Worm (Caenorhabditis elegans): Measurements from ENCODE around the gene nspb-5.

Gene nspb-5

ce11 chrIV:6582604-6583003 lies 16.2 kb upstream of the nspb-5 start, which contains the start of gene odr-8:
TSS of gene odr-8 (minus strand) at chrIV:6582704.
- no peak for TF ChIP-seq spr-3 (GFP tag; optimal IDR thresholded peaks at IDR 0.05)
- no peak for TF ChIP-seq F49E8.2 (tag; optimal IDR thresholded peaks at IDR 0.05; ENCODE audit: borderline replicate concordance)
- no peak for TF ChIP-seq aha-1 (tag)
- TF ChIP-seq lim-7 (GFP tag; IDR thresholded peaks at IDR 0.05): no peak
- no peak for TF ChIP-seq F37D6.2 (tag; optimal IDR thresholded peaks at IDR 0.05)
- no peak for TF ChIP-seq daf-16 (GFP tag; optimal IDR thresholded peaks at IDR 0.05)
- TF ChIP-seq daf-16 (tag; optimal IDR thresholded peaks at IDR 0.05): no peak
- no peak for TF ChIP-seq nhr-28 (tag; optimal IDR thresholded peaks at IDR 0.05)
- TF ChIP-seq dve-1 (tag; optimal IDR thresholded peaks at IDR 0.05; ENCODE audit: insufficient read depth): no peak
- TF ChIP-seq mxl-2 (GFP tag; conservative IDR thresholded peaks at IDR 0.05): no peak
- TF ChIP-seq nhr-102 (tag; optimal IDR thresholded peaks at IDR 0.05): no peak

- TF ChIP-seq unc-130 (GFP tag; optimal IDR thresholded peaks at IDR 0.05) (peak; percentile 46), mxl-2 (GFP tag; conservative IDR thresholded peaks at IDR 0.05) (no peak), ztf-7 (tag; optimal IDR thresholded peaks at IDR 0.05) (no peak), nhr-77 (tag; optimal IDR thresholded peaks at IDR 0.05) (peak; percentile 67), daf-8 (GFP tag; IDR thresholded peaks at IDR 0.05) (no peak), set-16 (GFP tag; IDR thresholded peaks at IDR 0.05) (no peak), zfp-3 (GFP tag; conservative IDR thresholded peaks at IDR 0.05) (no peak), egl-43 (GFP tag; IDR thresholded peaks at IDR 0.05) (no peak), ceh-62 (tag; optimal IDR thresholded peaks at IDR 0.05) (no peak), lin-29 (GFP tag; IDR thresholded peaks at IDR 0.05) (no peak), lin-13 (GFP tag; optimal IDR thresholded peaks at IDR 0.05) (peak; percentile 50), gei-8 (GFP tag; optimal IDR thresholded peaks at IDR 0.05) (no peak), attf-4 (tag; optimal IDR thresholded peaks at IDR 0.05) (no peak), D1046.2 (GFP tag; IDR thresholded peaks at IDR 0.05) (no peak), dmd-9 (GFP tag; IDR thresholded peaks at IDR 0.05) (no peak), nhr-76 (tag; optimal IDR thresholded peaks at IDR 0.05) (no peak), F37D6.2 (tag; optimal IDR thresholded peaks at IDR 0.05) (no peak), daf-12 (tag; optimal IDR thresholded peaks at IDR 0.05) (no peak), dmd-8 (GFP tag; IDR thresholded peaks at IDR 0.05) (no peak), ZK546.5 (tag; optimal IDR thresholded peaks at IDR 0.05) (no peak), lin-39 (tag; optimal IDR thresholded peaks at IDR 0.05) (no peak), T26A8.4 (GFP tag; IDR thresholded peaks at IDR 0.05) (no peak), daf-19 (GFP tag; conservative IDR thresholded peaks at IDR 0.05) (no peak), unc-39 (tag; optimal IDR thresholded peaks at IDR 0.05) (no peak), ceh-82 (tag; optimal IDR thresholded peaks at IDR 0.05) (no peak), dve-1 (tag; optimal IDR thresholded peaks at IDR 0.05; ENCODE audit: insufficient read depth) (peak; percentile 83), mep-1 (tag; optimal IDR thresholded peaks at IDR 0.05) (peak; percentile 84), nhr-41 (GFP tag; IDR thresholded peaks at IDR 0.05) (no peak), R02D3.7 (tag; optimal IDR thresholded peaks at IDR 0.05) (no peak), egl-27 (tag; optimal IDR thresholded peaks at IDR 0.05) (no peak), ceh-20 (GFP tag; IDR thresholded peaks at IDR 0.05) (peak; percentile 31; the same call in 1 of the 2 replicates), T20F7.1 (GFP tag; optimal IDR thresholded peaks at IDR 0.05) (no peak), cey-2 (tag; optimal IDR thresholded peaks at IDR 0.05; ENCODE audit: borderline replicate concordance, insufficient read depth) (no peak), jun-1 (tag; optimal IDR thresholded peaks at IDR 0.05) (no peak), aly-2 (tag; optimal IDR thresholded peaks at IDR 0.05) (no peak), Y75B8A.6 (GFP tag; IDR thresholded peaks at IDR 0.05) (no peak), mxl-3 (GFP tag; optimal IDR thresholded peaks at IDR 0.05) (no peak), lin-15B (tag; optimal IDR thresholded peaks at IDR 0.05) (no peak), lin-1 (GFP tag; IDR thresholded peaks at IDR 0.05) (no peak), zfp-2 (tag; optimal IDR thresholded peaks at IDR 0.05) (no peak), daf-16 (GFP tag; optimal IDR thresholded peaks at IDR 0.05) (no peak), daf-16 (tag; optimal IDR thresholded peaks at IDR 0.05) (peak; percentile 23), madf-9 (GFP tag; conservative IDR thresholded peaks at IDR 0.05) (no peak), nhr-11 (tag; optimal IDR thresholded peaks at IDR 0.05) (peak; percentile 50)
Measured at ce11 chrIV:6585397-6585921, 13.4 kb upstream of the nspb-5 start, which contains the start of the genes F38A5.2 and dnj-11. TSS of gene F38A5.2 (minus strand) at chrIV:6585400. TSS of gene dnj-11 (plus strand) at chrIV:6585871.
